Worm (Caenorhabditis elegans) whole organism, mixed stage, embryonic: ENCODE data around the gene gid-8.

ENCODE experiments used
- ces-1 ChIP-seq: fragments of 150-350 bp; optimal IDR thresholded peaks from 2 replicates; lab custom pipeline; 2014; ENCODE audit warnings: missing biosample characterization, missing genetic modification reagents, missing genetic modification characterization
- lsy-2 ChIP-seq: fragments of 150-350 bp; optimal IDR thresholded peaks from 2 replicates; lab custom pipeline; 2014; ENCODE audit warnings: missing biosample characterization, missing genetic modification characterization
- nhr-12 ChIP-seq: fragments of 150-350 bp; optimal IDR thresholded peaks from 2 replicates; lab custom pipeline; 2014; ENCODE audit warnings: missing biosample characterization, missing genetic modification characterization
- nhr-237 ChIP-seq: fragments of 150-350 bp; optimal IDR thresholded peaks from 2 replicates; lab custom pipeline; 2014; ENCODE audit warnings: missing biosample characterization, missing genetic modification characterization
- nhr-28 ChIP-seq: fragments of 150-350 bp; optimal IDR thresholded peaks from 2 replicates; lab custom pipeline; 2014; ENCODE audit warnings: missing biosample characterization, missing genetic modification characterization
- ztf-11 ChIP-seq: fragments of 150-350 bp; optimal IDR thresholded peaks from 2 replicates; lab custom pipeline; 2014; ENCODE audit warnings: missing biosample characterization, missing genetic modification characterization

ce11 chrV:1488642-1489041 lies 21.1 kb downstream of the gid-8 start:
- no peak for TF ChIP-seq ztf-11
- no peak for TF ChIP-seq nhr-28 (tag; lab: Kevin White, UChicago)
- TF ChIP-seq ces-1 (GFP tag; lab: Kevin White, UChicago): no peak
- TF ChIP-seq nhr-237: no peak
- no peak for TF ChIP-seq lsy-2 (tag; lab: Kevin White, UChicago)
- TF ChIP-seq nhr-12 (tag; lab: Kevin White, UChicago): no peak
